Fruit fly (Drosophila melanogaster): Measurements from ENCODE around the gene Las.

Las gene

DNA sequence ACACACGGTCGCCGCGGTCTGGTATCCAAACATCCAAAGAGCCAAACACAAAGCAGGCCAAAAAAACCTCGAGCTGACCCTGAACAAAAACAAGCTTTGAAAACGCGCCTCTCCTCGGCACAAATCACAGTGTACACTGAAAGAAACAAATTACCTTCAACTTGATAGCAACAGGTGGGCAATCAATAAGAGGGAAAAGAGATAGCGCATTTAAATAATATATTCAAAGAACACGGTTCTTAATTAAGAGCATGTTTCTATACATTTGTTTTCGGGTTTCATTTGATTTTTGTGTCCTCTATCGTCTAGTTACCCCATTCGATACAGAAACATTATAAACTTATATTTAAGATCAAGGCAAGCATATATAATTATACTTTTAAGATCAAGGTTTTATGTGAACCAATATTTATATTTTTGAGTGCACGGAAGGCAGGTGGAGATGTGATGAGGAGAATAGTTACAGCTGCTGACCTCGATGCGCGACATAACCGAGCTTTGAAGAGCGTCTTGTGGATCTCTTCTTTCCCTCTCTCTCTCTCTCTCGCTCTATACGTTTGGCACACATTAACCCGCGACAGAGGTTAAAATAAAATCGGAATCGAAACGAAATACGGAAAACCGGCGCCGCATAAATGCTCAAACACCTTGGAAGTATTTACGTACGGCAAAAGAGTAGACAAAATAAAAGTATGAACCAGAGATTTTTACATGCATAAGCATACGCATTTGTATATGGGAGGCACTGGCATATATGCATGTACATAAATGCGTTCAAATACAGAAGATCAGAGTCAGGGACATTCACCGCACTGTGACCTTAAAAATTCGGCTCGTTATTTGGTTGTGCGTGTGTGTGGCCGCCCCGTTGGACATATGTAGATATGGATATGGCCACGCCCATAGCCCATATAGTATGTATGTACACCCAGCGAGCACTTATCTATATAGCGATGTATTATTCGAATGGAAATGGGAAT lies 33.6 kb downstream of the Las start (continued):
- TF ChIP-seq Spps (tag; optimal IDR thresholded peaks at IDR 0.05) (peak; percentile 42), CG1647 (GFP tag; optimal IDR thresholded peaks at IDR 0.05) (peak; percentile 65), bsh (GFP tag; optimal IDR thresholded peaks at IDR 0.05) (peak; percentile 58 to 82), CG15073 (GFP tag; optimal IDR thresholded peaks at IDR 0.05) (no peak), Hand (GFP tag; optimal IDR thresholded peaks at IDR 0.05) (peak; percentile 74), CG11398 (GFP tag; optimal IDR thresholded peaks at IDR 0.05) (peak; percentile 23), sens (GFP tag) (peak; percentile 97), hbn (GFP tag; IDR thresholded peaks at IDR 0.05; ENCODE audit: partially characterized antibody) (no peak), CG6254 (GFP tag; optimal IDR thresholded peaks at IDR 0.05) (peak; percentile 44), grn (GFP tag; optimal IDR thresholded peaks at IDR 0.05) (peak; percentile 54), Max (GFP tag; optimal IDR thresholded peaks at IDR 0.05) (peak; percentile 83), Dip2 (GFP tag; IDR thresholded peaks at IDR 0.05) (no peak), ac (GFP tag; optimal IDR thresholded peaks at IDR 0.05) (peak; percentile 35), gcm (GFP tag; optimal IDR thresholded peaks at IDR 0.05) (peak; percentile 84), gem (tag; optimal IDR thresholded peaks at IDR 0.05) (peak; percentile 94), CG10979 (tag; optimal IDR thresholded peaks at IDR 0.05) (peak; percentile 87), B-H1 (GFP tag; IDR thresholded peaks at IDR 0.05) (peak; percentile 67), CG13296 (GFP tag; optimal IDR thresholded peaks at IDR 0.05) (peak; percentile 86), dm (GFP tag; optimal IDR thresholded peaks at IDR 0.05) (peak; percentile 47), BEAF-32 (GFP tag; optimal IDR thresholded peaks at IDR 0.05) (no peak), Hr3 (GFP tag; optimal IDR thresholded peaks at IDR 0.05) (peak; percentile 82), CG14050 (GFP tag; IDR thresholded peaks at IDR 0.05) (peak; percentile 69), CG7987 (GFP tag; optimal IDR thresholded peaks at IDR 0.05) (peak; percentile 35), CG12219 (GFP tag; optimal IDR thresholded peaks at IDR 0.05) (peak; percentile 85), ind (GFP tag; optimal IDR thresholded peaks at IDR 0.05) (peak; percentile 85), vvl (GFP tag; IDR thresholded peaks at IDR 0.05) (peak; percentile 80), CG2120 (GFP tag; optimal IDR thresholded peaks at IDR 0.05) (peak; percentile 90), luna (GFP tag; optimal IDR thresholded peaks at IDR 0.05) (no peak), fd64A (GFP tag; optimal IDR thresholded peaks at IDR 0.05) (peak; percentile 11), MBD-R2 (GFP tag; IDR thresholded peaks at IDR 0.05) (peak; percentile 9; the same call in 1 of the 2 replicates), CG17361 (GFP tag; IDR thresholded peaks at IDR 0.05) (peak; percentile 93), CG18011 (GFP tag; optimal IDR thresholded peaks at IDR 0.05) (peak; percentile 68), CG7745 (tag; optimal IDR thresholded peaks at IDR 0.05) (no peak), CG3065 (GFP tag; optimal IDR thresholded peaks at IDR 0.05) (peak; percentile 33), MTF-1 (GFP tag; optimal IDR thresholded peaks at IDR 0.05; ENCODE audit: borderline replicate concordance) (no peak), CG5245 (GFP tag; optimal IDR thresholded peaks at IDR 0.05) (peak; percentile 70), Dip3 (GFP tag; optimal IDR thresholded peaks at IDR 0.05) (peak; percentile 72), CG31388 (GFP tag; optimal IDR thresholded peaks at IDR 0.05) (peak; percentile 67), cato (GFP tag; optimal IDR thresholded peaks at IDR 0.05; ENCODE audit: borderline replicate concordance) (peak; percentile 64), CG17912 (GFP tag; optimal IDR thresholded peaks at IDR 0.05) (no peak), D (optimal IDR thresholded peaks at IDR 0.05) (no peak), D (GFP tag; optimal IDR thresholded peaks at IDR 0.05) (peak; percentile 77), CG4707 (GFP tag; optimal IDR thresholded peaks at IDR 0.05) (peak; percentile 54), CG16779 (GFP tag; IDR thresholded peaks at IDR 0.05) (no peak), Vsx1 (GFP tag; optimal IDR thresholded peaks at IDR 0.05) (peak; percentile 88), Oli (tag; optimal IDR thresholded peaks at IDR 0.05) (peak; percentile 92), CG32767 (GFP tag; IDR thresholded peaks at IDR 0.05) (no peak), Opbp (GFP tag; IDR thresholded peaks at IDR 0.05; ENCODE audit: partially characterized antibody) (no peak)

Measured in whole organism, embryonic.